Fruit fly (Drosophila melanogaster) whole organism, embryonic: Measurements from ENCODE around the gene Wee1.
A peak's percentile ranks its signal among the peaks of the same experiment; 100 is the strongest.

Source experiments
- B-H2 ChIP-seq: fragments of 200-800 bp; sonication (Bioruptor generic); optimal IDR thresholded peaks from 2 replicates; lab custom pipeline; 2018; ENCODE audit warnings: missing biosample characterization, mild to moderate bottlenecking, missing genetic modification characterization
- CG11398 ChIP-seq: fragments of 200-800 bp; sonication (Bioruptor generic); optimal IDR thresholded peaks from 2 replicates; lab custom pipeline; 2016; ENCODE audit warnings: missing biosample characterization, missing genetic modification characterization
- CG12744 ChIP-seq: fragments of 200-800 bp; sonication (Bioruptor generic); optimal IDR thresholded peaks from 2 replicates; lab custom pipeline; 2016; ENCODE audit warnings: missing biosample characterization, missing genetic modification characterization
- CG13624 ChIP-seq: fragments of 200-800 bp; sonication (Bioruptor generic); optimal IDR thresholded peaks from 2 replicates; lab custom pipeline; 2016; ENCODE audit warnings: missing biosample characterization, missing genetic modification characterization
- CG14860 ChIP-seq: fragments of 200-800 bp; sonication (Bioruptor generic); IDR thresholded peaks from 3 replicates; pipeline ENCODE4 v1.3.6; 2022; ENCODE audit warnings: missing biosample characterization, missing genetic modification characterization; ENCODE audit not compliant: partially characterized antibody
- CG14965 ChIP-seq: fragments of 200-800 bp; sonication (Bioruptor generic); optimal IDR thresholded peaks from 2 replicates; lab custom pipeline; 2016; ENCODE audit warnings: missing biosample characterization, missing genetic modification characterization, borderline replicate concordance
- CG16863 ChIP-seq: fragments of 200-800 bp; sonication (Bioruptor generic); optimal IDR thresholded peaks from 3 replicates; lab custom pipeline; 2016; ENCODE audit warnings: missing biosample characterization, missing genetic modification characterization
- CG18011 ChIP-seq: fragments of 200-800 bp; sonication (Bioruptor generic); optimal IDR thresholded peaks from 2 replicates; lab custom pipeline; 2017; ENCODE audit warnings: missing biosample characterization, missing genetic modification characterization, mild to moderate bottlenecking, moderate library complexity, missing genotype
- CG2120 ChIP-seq: fragments of 200-800 bp; sonication (Bioruptor generic); optimal IDR thresholded peaks from 3 replicates; lab custom pipeline; 2016; ENCODE audit warnings: missing biosample characterization, missing genetic modification characterization
- CG31441 ChIP-seq: fragments of 200-800 bp; sonication (Bioruptor generic); IDR thresholded peaks from 2 replicates; pipeline ENCODE4 v1.3.6; 2022; ENCODE audit warnings: missing biosample characterization, missing genetic modification characterization
- CG34376 ChIP-seq: fragments of 200-800 bp; sonication (Bioruptor generic); optimal IDR thresholded peaks from 2 replicates; lab custom pipeline; 2018; ENCODE audit warnings: missing biosample characterization, mild to moderate bottlenecking, missing genetic modification characterization
- CG34422 ChIP-seq: fragments of 200-800 bp; sonication (Bioruptor generic); IDR thresholded peaks from 3 replicates; pipeline ENCODE4 v1.3.6; 2022; ENCODE audit warnings: missing biosample characterization, missing genetic modification characterization
- CG5180 ChIP-seq: fragments of 200-800 bp; sonication (Bioruptor generic); optimal IDR thresholded peaks from 3 replicates; lab custom pipeline; 2017; ENCODE audit warnings: missing biosample characterization, missing genetic modification characterization, mild to moderate bottlenecking, moderate library complexity, missing genetic modification reagents
- CG7357 ChIP-seq: fragments of 200-800 bp; sonication (Bioruptor generic); IDR thresholded peaks from 3 replicates; pipeline ENCODE4 v1.3.6; 2022; ENCODE audit warnings: missing biosample characterization, missing genetic modification characterization
- CG7745 ChIP-seq: fragments of 200-800 bp; sonication (Bioruptor generic); optimal IDR thresholded peaks from 2 replicates; lab custom pipeline; 2018; ENCODE audit warnings: missing biosample characterization, mild to moderate bottlenecking, missing genetic modification characterization, moderate library complexity
- CG7928 ChIP-seq: fragments of 200-800 bp; sonication (Bioruptor generic); optimal IDR thresholded peaks from 2 replicates; lab custom pipeline; 2017; ENCODE audit warnings: missing biosample characterization, mild to moderate bottlenecking, missing genetic modification characterization
- CG8281 ChIP-seq: fragments of 200-800 bp; sonication (Bioruptor generic); optimal IDR thresholded peaks from 2 replicates; lab custom pipeline; 2018; ENCODE audit warnings: missing biosample characterization, mild to moderate bottlenecking, missing genetic modification characterization, moderate library complexity
- CG8359 ChIP-seq: fragments of 200-800 bp; sonication (Bioruptor generic); optimal IDR thresholded peaks from 2 replicates; lab custom pipeline; 2017; ENCODE audit warnings: missing biosample characterization, mild to moderate bottlenecking, missing genetic modification characterization, borderline replicate concordance
- CG9932 ChIP-seq: fragments of 200-800 bp; sonication (Bioruptor generic); IDR thresholded peaks from 2 replicates; pipeline ENCODE4 v1.3.6; 2022; ENCODE audit warnings: missing biosample characterization, missing genetic modification characterization
- CoRest ChIP-seq: fragments of 200-800 bp; sonication (Bioruptor generic); optimal IDR thresholded peaks from 3 replicates; lab custom pipeline; 2018; ENCODE audit warnings: missing biosample characterization, mild to moderate bottlenecking, missing genetic modification characterization, moderate library complexity
- Dp ChIP-seq: fragments of 200-800 bp; sonication (Bioruptor generic); optimal IDR thresholded peaks from 2 replicates; lab custom pipeline; 2018; ENCODE audit warnings: missing biosample characterization, mild to moderate bottlenecking, missing genetic modification characterization, moderate library complexity
- E2f2 ChIP-seq: fragments of 200-800 bp; sonication (Bioruptor generic); IDR thresholded peaks from 2 replicates; pipeline ENCODE4 v1.3.6; 2022; ENCODE audit warnings: missing biosample characterization, missing genetic modification characterization
- Hmx ChIP-seq: fragments of 200-800 bp; sonication (Bioruptor generic); optimal IDR thresholded peaks from 2 replicates; lab custom pipeline; 2016; ENCODE audit warnings: missing biosample characterization, missing genetic modification characterization
- Hr39 ChIP-seq: fragments of >200 bp; optimal IDR thresholded peaks from 2 replicates; lab custom pipeline; 2017
- Kr ChIP-seq: fragments of 200-800 bp; sonication (Bioruptor generic); optimal IDR thresholded peaks from 2 replicates; lab custom pipeline; 2017; ENCODE audit warnings: missing biosample characterization, mild to moderate bottlenecking, missing genetic modification characterization
- MESR4 ChIP-seq: fragments of 200-800 bp; sonication (Bioruptor generic); optimal IDR thresholded peaks from 2 replicates; lab custom pipeline; 2018; ENCODE audit warnings: missing biosample characterization, mild to moderate bottlenecking, missing genetic modification characterization, moderate library complexity
- Mrtf ChIP-seq: fragments of 200-800 bp; sonication (Bioruptor generic); IDR thresholded peaks from 3 replicates; pipeline ENCODE4 v1.3.6; 2022; ENCODE audit warnings: missing biosample characterization, missing genetic modification characterization
- Neu2 ChIP-seq: fragments of 200-800 bp; sonication (Bioruptor generic); optimal IDR thresholded peaks from 3 replicates; lab custom pipeline; 2016; ENCODE audit warnings: missing biosample characterization, missing genetic modification characterization, borderline replicate concordance
- Oli ChIP-seq: fragments of 200-800 bp; sonication (Bioruptor generic); optimal IDR thresholded peaks from 2 replicates; lab custom pipeline; 2018; ENCODE audit warnings: missing biosample characterization, mild to moderate bottlenecking, missing genetic modification characterization, moderate library complexity
- Rx ChIP-seq: fragments of 200-800 bp; sonication (Bioruptor generic); IDR thresholded peaks from 2 replicates; pipeline ENCODE4 v1.3.6; 2022; ENCODE audit warnings: missing biosample characterization, missing genetic modification characterization
- Side ChIP-seq: fragments of 200-800 bp; sonication (Bioruptor generic); optimal IDR thresholded peaks from 2 replicates; lab custom pipeline; 2016; ENCODE audit warnings: missing biosample characterization, missing genetic modification characterization
- TFAM ChIP-seq: fragments of 200-800 bp; sonication (Bioruptor generic); optimal IDR thresholded peaks from 2 replicates; lab custom pipeline; 2017; ENCODE audit warnings: missing biosample characterization, missing genetic modification characterization, inconsistent platforms
- YL-1 ChIP-seq: fragments of 200-800 bp; sonication (Bioruptor generic); optimal IDR thresholded peaks from 3 replicates; lab custom pipeline; 2017; ENCODE audit warnings: missing biosample characterization, mild to moderate bottlenecking, missing genetic modification characterization
- ap ChIP-seq: fragments of 200-800 bp; sonication (Bioruptor generic); IDR thresholded peaks from 2 replicates; pipeline ENCODE4 v1.3.6; 2022; ENCODE audit warnings: missing biosample characterization, missing genetic modification characterization
- bsh ChIP-seq, 2 experiments: fragments of 200-800 bp; sonication (Bioruptor generic); optimal IDR thresholded peaks; 2 replicates each; lab custom pipeline; 2017 to 2018; ENCODE audit warnings: mild to moderate bottlenecking in 2 of 2, missing biosample characterization in 2 of 2, missing genetic modification characterization in 2 of 2, moderate library complexity in 1 of 2
- cato ChIP-seq: fragments of 200-800 bp; sonication (Bioruptor generic); optimal IDR thresholded peaks from 2 replicates; lab custom pipeline; 2016; ENCODE audit warnings: missing biosample characterization, missing genetic modification characterization, borderline replicate concordance
- chinmo ChIP-seq: fragments of 200-800 bp; sonication (Bioruptor generic); IDR thresholded peaks from 4 replicates; pipeline ENCODE4 v1.3.6; 2022; ENCODE audit warnings: missing biosample characterization, missing genetic modification characterization; ENCODE audit not compliant: partially characterized antibody
- crol ChIP-seq: fragments of 200-800 bp; sonication (Bioruptor generic); IDR thresholded peaks from 2 replicates; pipeline ENCODE4 v1.3.6; 2022; ENCODE audit warnings: missing biosample characterization, missing genetic modification characterization
- dati ChIP-seq: fragments of 200-800 bp; sonication (Bioruptor generic); IDR thresholded peaks from 2 replicates; pipeline ENCODE4 v1.3.6; 2022; ENCODE audit warnings: missing biosample characterization, missing genetic modification characterization
- fd3F ChIP-seq: fragments of 200-800 bp; sonication (Bioruptor generic); optimal IDR thresholded peaks from 2 replicates; lab custom pipeline; 2018; ENCODE audit warnings: missing biosample characterization, mild to moderate bottlenecking, missing genetic modification characterization, moderate library complexity
- gcm2 ChIP-seq: fragments of 200-800 bp; sonication (Bioruptor generic); optimal IDR thresholded peaks from 2 replicates; lab custom pipeline; 2016; ENCODE audit warnings: missing biosample characterization, missing genetic modification characterization
- jumu ChIP-seq: fragments of 200-800 bp; sonication (Bioruptor generic); optimal IDR thresholded peaks from 3 replicates; lab custom pipeline; 2016; ENCODE audit warnings: missing biosample characterization, missing genetic modification characterization
- onecut ChIP-seq: fragments of 200-800 bp; sonication (Bioruptor generic); IDR thresholded peaks from 2 replicates; pipeline ENCODE4 v1.3.6; 2022; ENCODE audit warnings: missing biosample characterization, missing genetic modification characterization
- p53 ChIP-seq: fragments of 200-800 bp; sonication (Bioruptor generic); optimal IDR thresholded peaks from 2 replicates; lab custom pipeline; 2016; ENCODE audit warnings: missing biosample characterization, missing genetic modification characterization
- peb ChIP-seq: fragments of 200-800 bp; sonication (Bioruptor generic); IDR thresholded peaks from 2 replicates; pipeline ENCODE4 v1.3.6; 2022; ENCODE audit warnings: missing biosample characterization, missing genetic modification characterization
- phol ChIP-seq: fragments of 200-800 bp; sonication (Bioruptor generic); optimal IDR thresholded peaks from 3 replicates; lab custom pipeline; 2018; ENCODE audit warnings: missing biosample characterization, mild to moderate bottlenecking, missing genetic modification characterization, moderate library complexity
- pita ChIP-seq: fragments of 200-800 bp; sonication (Bioruptor generic); optimal IDR thresholded peaks from 2 replicates; lab custom pipeline; 2017; ENCODE audit warnings: missing biosample characterization, mild to moderate bottlenecking, missing genetic modification characterization
- ssp ChIP-seq: fragments of 200-800 bp; sonication (Bioruptor generic); IDR thresholded peaks from 2 replicates; pipeline ENCODE4 v1.3.6; 2022; ENCODE audit warnings: missing biosample characterization, missing genetic modification characterization
- tll ChIP-seq, 2 experiments: fragments of 200-800 bp in 1 of 2; fragments of >200 bp in 1 of 2; sonication (Bioruptor generic) in 1 of 2; optimal IDR thresholded peaks; 2 replicates each; lab custom pipeline; 2017 to 2019; ENCODE audit warnings: missing biosample characterization in 2 of 2, missing genetic modification characterization in 2 of 2, mild to moderate bottlenecking in 1 of 2, moderate library complexity in 1 of 2
- vvl ChIP-seq: fragments of 200-800 bp; sonication (Bioruptor generic); IDR thresholded peaks from 2 replicates; pipeline ENCODE4 v1.3.6; 2022; ENCODE audit warnings: missing biosample characterization, missing genetic modification characterization
- wor ChIP-seq: fragments of 200-800 bp; sonication (Bioruptor generic); IDR thresholded peaks from 2 replicates; pipeline ENCODE4 v1.3.6; 2022; ENCODE audit warnings: missing biosample characterization, missing genetic modification characterization

Wee1 gene

dm6 chr2L:6956725-6957124 is 42.8 kb upstream of the Wee1 start, which contains the start of the genes CG13775 and CG3430 (continued):
- TF ChIP-seq Kr (no peak), CG5180 (no peak), YL-1 (GFP tag; lab: Kevin White, UChicago) (peak; percentile 32), Neu2 (no peak), Hr39 (lab: Kevin White, UChicago) (no peak), tll (GFP tag; optimal IDR thresholded peaks at IDR 0.05; lab: Kevin White, UChicago) (no peak), peb (GFP tag; lab: Robert Waterston, UW) (no peak), CG34422 (GFP tag; lab: Robert Waterston, UW) (0 out of 3 replicates have a peak, but pooled peaks have one; percentile 45), CG9932 (GFP tag; lab: Robert Waterston, UW) (peak; percentile 61), CG2120 (GFP tag; lab: Kevin White, UChicago) (peak; percentile 59), bsh (GFP tag; optimal IDR thresholded peaks at IDR 0.05; lab: Kevin White, UChicago) (no peak), MESR4 (peak; percentile 49), CG16863 (no peak), Side (GFP tag; lab: Kevin White, UChicago) (no peak), ap (GFP tag; lab: Robert Waterston, UW) (no peak), CG18011 (GFP tag; lab: Kevin White, UChicago) (no peak), CG11398 (GFP tag; lab: Kevin White, UChicago) (no peak), Mrtf (GFP tag; lab: Robert Waterston, UW) (no peak), phol (tag; lab: Kevin White, UChicago) (peak; percentile 53), crol (GFP tag; lab: Robert Waterston, UW) (no peak), dati (no peak), Rx (no peak), vvl (peak; percentile 28; the same call in 1 of the 2 replicates), CG12744 (no peak), CoRest (tag; lab: Kevin White, UChicago) (peak; percentile 27), CG14965 (no peak), fd3F (no peak), Oli (tag; lab: Kevin White, UChicago) (no peak), B-H2 (no peak), TFAM (no peak), ssp (GFP tag; lab: Robert Waterston, UW) (no peak), jumu (GFP tag; lab: Kevin White, UChicago) (peak; percentile 8), CG31441 (no peak), CG8281 (tag; lab: Kevin White, UChicago) (no peak), CG7357 (GFP tag; lab: Robert Waterston, UW) (no peak), onecut (GFP tag; lab: Robert Waterston, UW) (no peak), E2f2 (GFP tag; lab: Robert Waterston, UW) (peak; percentile 85), CG7745 (tag; lab: Kevin White, UChicago) (no peak), gcm2 (no peak), p53 (no peak), pita (no peak), chinmo (peak; percentile 74; the same call in 2 of the 4 replicates), CG7928 (GFP tag; lab: Kevin White, UChicago) (peak; percentile 89), wor (GFP tag; lab: Robert Waterston, UW) (no peak), Dp (GFP tag; lab: Kevin White, UChicago) (peak; percentile 82), Hmx (GFP tag; lab: Kevin White, UChicago) (no peak), cato (GFP tag; lab: Kevin White, UChicago) (no peak), CG8359 (no peak), CG13624 (GFP tag; lab: Kevin White, UChicago) (peak; percentile 57), CG14860 (GFP tag; lab: Robert Waterston, UW) (peak; percentile 54; the same call in 2 of the 3 replicates), CG34376 (GFP tag; lab: Kevin White, UChicago) (peak; percentile 40)
